Worm (Caenorhabditis elegans) whole organism, young adult: ENCODE data around the gene acs-4.
A peak's percentile ranks its signal among the peaks of the same experiment; 100 is the strongest.

Experiments
- B0019.2 ChIP-seq: fragments of 200-800 bp; sonication (Bioruptor generic); conservative IDR thresholded peaks from 2 replicates; pipeline ENCODE4 v1.3.6; 2022; ENCODE audit warnings: missing genetic modification reagents, missing genetic modification characterization, missing compliant biosample characterization
- B0035.1 ChIP-seq: sonication (generic microtip); optimal IDR thresholded peaks from 2 replicates; lab custom pipeline; 2016; ENCODE audit warnings: missing genetic modification characterization, mild to moderate bottlenecking, missing compliant biosample characterization, missing genotype, missing genetic modification reagents
- C06A6.2 ChIP-seq: fragments of 200-800 bp; sonication (Bioruptor generic); conservative IDR thresholded peaks from 2 replicates; pipeline ENCODE4 v1.3.6; 2022; ENCODE audit warnings: missing genetic modification characterization, missing compliant biosample characterization
- C17E4.6 ChIP-seq: fragments of 200-800 bp; sonication (Bioruptor generic); IDR thresholded peaks from 2 replicates; pipeline ENCODE4 v1.3.6; 2022; ENCODE audit warnings: missing genetic modification reagents, missing genetic modification characterization, missing compliant biosample characterization
- F37B4.10 ChIP-seq: fragments of 200-800 bp; sonication (Bioruptor generic); IDR thresholded peaks from 2 replicates; pipeline ENCODE4 v1.3.6; 2022; ENCODE audit warnings: missing genetic modification characterization, missing compliant biosample characterization
- F49E8.2 ChIP-seq: sonication (generic microtip); optimal IDR thresholded peaks from 3 replicates; lab custom pipeline; 2017; ENCODE audit warnings: missing genetic modification characterization, mild to moderate bottlenecking, missing compliant biosample characterization, antibody characterized with exemption, moderate library complexity; ENCODE audit not compliant: insufficient read depth
- F52B5.7 ChIP-seq: sonication (generic microtip); optimal IDR thresholded peaks from 2 replicates; lab custom pipeline; 2016; ENCODE audit warnings: mild to moderate bottlenecking, missing genetic modification characterization, missing compliant biosample characterization
- F57C9.4 ChIP-seq: sonication (generic microtip); optimal IDR thresholded peaks from 2 replicates; lab custom pipeline; 2017; ENCODE audit warnings: mild to moderate bottlenecking, missing genetic modification characterization, missing compliant biosample characterization
- T26A5.8 ChIP-seq: sonication (generic microtip); optimal IDR thresholded peaks from 2 replicates; lab custom pipeline; 2016; ENCODE audit warnings: missing genetic modification characterization, missing compliant biosample characterization
- Y53F4B.3 ChIP-seq: fragments of 200-800 bp; sonication (Bioruptor generic); IDR thresholded peaks from 2 replicates; pipeline ENCODE4 v1.3.6; 2022; ENCODE audit warnings: missing genetic modification reagents, missing genetic modification characterization, missing compliant biosample characterization
- Y53G8AR.9 ChIP-seq: fragments of 200-800 bp; sonication (Bioruptor generic); conservative IDR thresholded peaks from 2 replicates; pipeline ENCODE4 v1.3.6; 2022; ENCODE audit warnings: missing genetic modification reagents, missing genetic modification characterization, missing compliant biosample characterization
- Y79H2A.3 ChIP-seq: fragments of 200-800 bp; sonication (Bioruptor generic); conservative IDR thresholded peaks from 2 replicates; pipeline ENCODE4 v1.3.6; 2022; ENCODE audit warnings: missing genetic modification reagents, missing genetic modification characterization, missing compliant biosample characterization
- Y95B8A.8 ChIP-seq: fragments of 200-800 bp; sonication (Bioruptor generic); IDR thresholded peaks from 2 replicates; pipeline ENCODE4 v1.3.6; 2022; ENCODE audit warnings: missing genetic modification reagents, missing genetic modification characterization, missing compliant biosample characterization
- aptf-2 ChIP-seq: fragments of 200-800 bp; sonication (Bioruptor generic); conservative IDR thresholded peaks from 2 replicates; pipeline ENCODE4 v1.3.6; 2022; ENCODE audit warnings: missing genetic modification reagents, missing genetic modification characterization, missing compliant biosample characterization
- atf-7 ChIP-seq: sonication (generic microtip); optimal IDR thresholded peaks from 2 replicates; lab custom pipeline; 2017; ENCODE audit warnings: mild to moderate bottlenecking, missing genetic modification characterization, missing compliant biosample characterization
- athp-1 ChIP-seq: sonication (generic microtip); optimal IDR thresholded peaks from 2 replicates; lab custom pipeline; 2017; ENCODE audit warnings: mild to moderate bottlenecking, missing genetic modification characterization, missing compliant biosample characterization
- attf-5 ChIP-seq: fragments of 200-800 bp; sonication (Bioruptor generic); optimal IDR thresholded peaks from 2 replicates; lab custom pipeline; 2018; ENCODE audit warnings: mild to moderate bottlenecking, missing genetic modification characterization, missing compliant biosample characterization
- cebp-2 ChIP-seq: fragments of 200-800 bp; sonication (Bioruptor generic); IDR thresholded peaks from 2 replicates; pipeline ENCODE4 v1.3.6; 2022; ENCODE audit warnings: missing genetic modification characterization, missing compliant biosample characterization
- ceh-100 ChIP-seq: fragments of 200-800 bp; sonication (Bioruptor generic); IDR thresholded peaks from 2 replicates; pipeline ENCODE4 v1.3.6; 2022; ENCODE audit warnings: missing genetic modification reagents, missing genetic modification characterization, missing compliant biosample characterization
- ceh-40 ChIP-seq: fragments of 200-800 bp; sonication (Bioruptor generic); IDR thresholded peaks from 2 replicates; pipeline ENCODE4 v1.3.6; 2022; ENCODE audit warnings: missing genetic modification characterization, missing compliant biosample characterization
- dpff-1 ChIP-seq: sonication (generic microtip); optimal IDR thresholded peaks from 2 replicates; lab custom pipeline; 2017; ENCODE audit warnings: mild to moderate bottlenecking, missing genetic modification characterization, missing compliant biosample characterization
- egl-18 ChIP-seq: fragments of 200-800 bp; sonication (Bioruptor generic); IDR thresholded peaks from 2 replicates; pipeline ENCODE4 v1.3.6; 2022; ENCODE audit warnings: missing genetic modification reagents, missing genetic modification characterization, missing compliant biosample characterization
- egl-44 ChIP-seq: fragments of 200-800 bp; sonication (Bioruptor generic); IDR thresholded peaks from 2 replicates; pipeline ENCODE4 v1.3.6; 2022; ENCODE audit warnings: missing genetic modification reagents, missing genetic modification characterization, missing compliant biosample characterization
- egrh-3 ChIP-seq: fragments of 200-800 bp; sonication (Bioruptor generic); IDR thresholded peaks from 2 replicates; pipeline ENCODE4 v1.3.6; 2022; ENCODE audit warnings: missing genetic modification reagents, missing genetic modification characterization, missing compliant biosample characterization
- fkh-3 ChIP-seq: sonication (generic microtip); optimal IDR thresholded peaks from 2 replicates; lab custom pipeline; 2016; ENCODE audit warnings: mild to moderate bottlenecking, missing genetic modification characterization, missing compliant biosample characterization
- gei-17 ChIP-seq: fragments of 200-800 bp; sonication (Bioruptor generic); optimal IDR thresholded peaks from 2 replicates; lab custom pipeline; 2018; ENCODE audit warnings: mild to moderate bottlenecking, missing genetic modification characterization, missing compliant biosample characterization
- hsf-1 ChIP-seq: fragments of 200-800 bp; sonication (Bioruptor generic); IDR thresholded peaks from 2 replicates; pipeline ENCODE4 v1.3.6; 2022; ENCODE audit warnings: missing genetic modification reagents, missing genetic modification characterization, missing compliant biosample characterization
- let-607 ChIP-seq, 2 experiments: fragments of 200-800 bp in 1 of 2; sonication (Bioruptor generic) in 1 of 2; sonication (generic microtip) in 1 of 2; optimal IDR thresholded peaks; 2 replicates each; lab custom pipeline; 2016 to 2018; ENCODE audit warnings: mild to moderate bottlenecking in 2 of 2, missing compliant biosample characterization in 2 of 2, missing genetic modification characterization in 2 of 2, moderate library complexity in 2 of 2, missing genotype in 1 of 2
- lin-26 ChIP-seq: fragments of 200-800 bp; sonication (Bioruptor generic); IDR thresholded peaks from 2 replicates; pipeline ENCODE4 v1.3.6; 2022; ENCODE audit warnings: missing genetic modification reagents, missing genetic modification characterization, missing compliant biosample characterization
- lin-35 ChIP-seq, 3 experiments: fragments of 150-350 bp in 2 of 3; sonication (generic microtip) in 1 of 3; optimal IDR thresholded peaks; 2 replicates each; lab custom pipeline; 2014 to 2018; ENCODE audit warnings: missing biosample characterization in 3 of 3, missing genetic modification characterization in 3 of 3, missing genetic modification reagents in 3 of 3
- lin-40 ChIP-seq: sonication (generic microtip); optimal IDR thresholded peaks from 2 replicates; lab custom pipeline; 2016; ENCODE audit warnings: missing genetic modification characterization, mild to moderate bottlenecking, missing compliant biosample characterization, missing genotype, missing genetic modification reagents
- madf-10 ChIP-seq: sonication (generic microtip); optimal IDR thresholded peaks from 2 replicates; lab custom pipeline; 2016; ENCODE audit warnings: mild to moderate bottlenecking, missing genetic modification characterization, missing compliant biosample characterization
- madf-3 ChIP-seq: fragments of 200-800 bp; sonication (Bioruptor generic); IDR thresholded peaks from 2 replicates; pipeline ENCODE4 v1.3.6; 2022; ENCODE audit warnings: missing genetic modification reagents, missing genetic modification characterization, missing compliant biosample characterization
- nfya-2 ChIP-seq: fragments of 200-800 bp; sonication (Bioruptor generic); IDR thresholded peaks from 2 replicates; pipeline ENCODE4 v1.3.6; 2022; ENCODE audit warnings: missing genetic modification reagents, missing genetic modification characterization, missing compliant biosample characterization
- nhr-179 ChIP-seq: sonication (generic microtip); optimal IDR thresholded peaks from 2 replicates; lab custom pipeline; 2016; ENCODE audit warnings: mild to moderate bottlenecking, missing genetic modification characterization, missing compliant biosample characterization
- nhr-80 ChIP-seq: sonication (generic microtip); optimal IDR thresholded peaks from 2 replicates; lab custom pipeline; 2016; ENCODE audit warnings: missing genetic modification characterization, missing compliant biosample characterization
- nhr-90 ChIP-seq: sonication (generic microtip); optimal IDR thresholded peaks from 2 replicates; lab custom pipeline; 2016; ENCODE audit warnings: missing genotype, mild to moderate bottlenecking, missing genetic modification characterization, missing compliant biosample characterization
- pbrm-1 ChIP-seq: fragments of 200-800 bp; sonication (Bioruptor generic); IDR thresholded peaks from 2 replicates; pipeline ENCODE4 v1.3.6; 2022; ENCODE audit warnings: missing genetic modification reagents, missing genetic modification characterization, missing compliant biosample characterization
- rec-8 ChIP-seq, 2 experiments: sonication (generic microtip); optimal IDR thresholded peaks; 2 replicates each; lab custom pipeline; 2016; ENCODE audit warnings: mild to moderate bottlenecking in 2 of 2, missing genetic modification characterization in 2 of 2, missing genetic modification reagents in 2 of 2, missing genotype in 2 of 2, missing biosample characterization in 1 of 2, missing compliant biosample characterization in 1 of 2, moderate library complexity in 1 of 2
- repo-1 ChIP-seq: sonication (generic microtip); optimal IDR thresholded peaks from 2 replicates; lab custom pipeline; 2017; ENCODE audit warnings: mild to moderate bottlenecking, missing genetic modification characterization, missing compliant biosample characterization
- sdz-38 ChIP-seq: sonication (generic microtip); optimal IDR thresholded peaks from 2 replicates; lab custom pipeline; 2016; ENCODE audit warnings: missing genotype, missing genetic modification characterization, missing compliant biosample characterization
- snpc-1.3 ChIP-seq: sonication (generic microtip); optimal IDR thresholded peaks from 2 replicates; lab custom pipeline; 2017; ENCODE audit warnings: missing genetic modification characterization, mild to moderate bottlenecking, missing compliant biosample characterization, antibody characterized with exemption, moderate library complexity, missing genotype, missing genetic modification reagents; ENCODE audit not compliant: insufficient read depth
- tbx-9 ChIP-seq: sonication (generic microtip); optimal IDR thresholded peaks from 2 replicates; lab custom pipeline; 2016; ENCODE audit warnings: borderline replicate concordance, missing genetic modification characterization, inconsistent platforms, missing compliant biosample characterization
- unc-62 ChIP-seq: fragments of 150-350 bp; optimal IDR thresholded peaks from 2 replicates; lab custom pipeline; 2014; ENCODE audit warnings: missing biosample characterization, missing genetic modification reagents, missing genetic modification characterization
- zfh-2 ChIP-seq: fragments of 200-800 bp; sonication (Bioruptor generic); conservative IDR thresholded peaks from 2 replicates; pipeline ENCODE4 v1.3.6; 2022; ENCODE audit warnings: missing genetic modification reagents, missing genetic modification characterization, missing compliant biosample characterization
- ztf-22 ChIP-seq: fragments of 200-800 bp; sonication (Bioruptor generic); optimal IDR thresholded peaks from 2 replicates; lab custom pipeline; 2018; ENCODE audit warnings: mild to moderate bottlenecking, missing genetic modification characterization, moderate library complexity, missing compliant biosample characterization
- ztf-28 ChIP-seq: fragments of 200-800 bp; sonication (Bioruptor generic); IDR thresholded peaks from 2 replicates; pipeline ENCODE4 v1.3.6; 2022; ENCODE audit warnings: missing genetic modification reagents, missing genetic modification characterization, missing compliant biosample characterization
- ztf-3 ChIP-seq: fragments of 200-800 bp; sonication (Bioruptor generic); optimal IDR thresholded peaks from 2 replicates; lab custom pipeline; 2018; ENCODE audit warnings: mild to moderate bottlenecking, missing genetic modification characterization, missing compliant biosample characterization

Gene acs-4

DNA sequence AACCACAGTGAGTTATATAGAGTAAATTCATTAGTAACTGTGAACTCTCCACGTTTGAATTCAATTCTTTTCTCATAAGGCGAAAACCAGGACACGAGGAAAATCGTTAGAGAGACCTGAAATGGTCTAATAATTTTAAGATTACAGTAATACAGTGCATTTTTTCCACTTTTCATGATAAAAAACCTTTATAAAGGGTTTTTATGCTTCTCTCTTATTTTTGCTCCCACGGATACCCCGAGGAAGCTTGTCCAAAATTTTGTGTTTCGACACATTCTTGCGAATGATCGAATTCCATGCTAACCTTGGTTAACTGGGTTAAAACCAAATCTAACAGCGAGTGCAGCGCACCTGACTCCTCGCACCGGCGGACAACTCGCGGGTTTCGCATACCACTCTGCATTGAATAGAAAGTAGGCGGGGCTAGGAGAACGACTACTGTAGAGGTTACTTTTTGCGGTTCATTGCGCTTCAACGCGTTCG, 27.4 kb upstream of the acs-4 start (continued):
- TF ChIP-seq nfya-2 (GFP tag; lab: Robert Waterston, UW) = no peak
- TF ChIP-seq gei-17 (GFP tag; lab: Kevin White, UChicago) = no peak
- peak; percentile 45; the same call in 1 of the 2 replicates for TF ChIP-seq lin-26 (GFP tag; lab: Robert Waterston, UW)
- no peak for TF ChIP-seq madf-10 (tag; lab: Kevin White, UChicago)
- no peak for TF ChIP-seq tbx-9
- TF ChIP-seq egrh-3 = no peak
- no peak for TF ChIP-seq Y53F4B.3 (GFP tag; lab: Robert Waterston, UW)
- TF ChIP-seq B0019.2 (GFP tag; lab: Robert Waterston, UW) = no peak
- TF ChIP-seq unc-62 (GFP tag; lab: Kevin White, UChicago) = no peak
- peak; percentile 43; the same call in 1 of the 2 replicates for TF ChIP-seq hsf-1 (GFP tag; lab: Robert Waterston, UW)
- no peak for TF ChIP-seq Y79H2A.3 (GFP tag; lab: Robert Waterston, UW)
- TF ChIP-seq nhr-179 (tag; lab: Kevin White, UChicago) = no peak
- no peak for TF ChIP-seq zfh-2 (GFP tag; lab: Robert Waterston, UW)
- TF ChIP-seq athp-1 (tag; lab: Kevin White, UChicago) = peak; percentile 28
- no peak for TF ChIP-seq ztf-22 (GFP tag; lab: Kevin White, UChicago)
- no peak for TF ChIP-seq cebp-2 (GFP tag; lab: Robert Waterston, UW)
- no peak for TF ChIP-seq F37B4.10 (GFP tag; lab: Robert Waterston, UW)
- TF ChIP-seq let-607 (tag; optimal IDR thresholded peaks at IDR 0.05; lab: Kevin White, UChicago) = peak in 1 of 2 experiments; percentile 8
- TF ChIP-seq dpff-1 (tag; lab: Kevin White, UChicago) = no peak
- TF ChIP-seq nhr-80 = no peak
- 0 out of 2 replicates have a peak, but pooled peaks have one; percentile 52 for TF ChIP-seq egl-44
- no peak for TF ChIP-seq egl-18 (GFP tag; lab: Robert Waterston, UW)
- no peak for TF ChIP-seq B0035.1
- TF ChIP-seq lin-40 = no peak
- TF ChIP-seq Y95B8A.8 (GFP tag; lab: Robert Waterston, UW) = peak; percentile 83
- TF ChIP-seq pbrm-1 (GFP tag; lab: Robert Waterston, UW) = peak; percentile 94
- TF ChIP-seq ceh-40 = no peak
- no peak for TF ChIP-seq F57C9.4 (tag; lab: Kevin White, UChicago)
- no peak for TF ChIP-seq aptf-2 (GFP tag; lab: Robert Waterston, UW)
- peak in 1 of 3 experiments; percentile 40 for TF ChIP-seq lin-35 (GFP tag; optimal IDR thresholded peaks at IDR 0.05; lab: Kevin White, UChicago)
- 0 out of 2 replicates have a peak, but pooled peaks have one; percentile 14 for TF ChIP-seq ztf-28 (GFP tag; lab: Robert Waterston, UW)
- no peak for TF ChIP-seq fkh-3 (tag; lab: Kevin White, UChicago)
- peak; percentile 51; the same call in 1 of the 2 replicates for TF ChIP-seq Y53G8AR.9 (GFP tag; lab: Robert Waterston, UW)
- no peak for TF ChIP-seq F52B5.7
- no peak for TF ChIP-seq C06A6.2
- TF ChIP-seq ztf-3 = no peak
- no peak for TF ChIP-seq C17E4.6 (GFP tag; lab: Robert Waterston, UW)
- TF ChIP-seq F49E8.2 = peak; percentile 83
- 0 out of 2 replicates have a peak, but pooled peaks have one; percentile 9 for TF ChIP-seq ceh-100 (GFP tag; lab: Robert Waterston, UW)
- no peak for TF ChIP-seq sdz-38
- no peak for TF ChIP-seq nhr-90 (tag; lab: Kevin White, UChicago)
- peak; percentile 89 for TF ChIP-seq snpc-1.3 (tag; lab: Kevin White, UChicago)
- peak in 1 of 2 experiments; percentile 49 for TF ChIP-seq rec-8 (tag; optimal IDR thresholded peaks at IDR 0.05; lab: Kevin White, UChicago)
- no peak for TF ChIP-seq attf-5
- TF ChIP-seq madf-3 (GFP tag; lab: Robert Waterston, UW) = peak; percentile 50; the same call in 1 of the 2 replicates
- TF ChIP-seq atf-7 (tag; lab: Kevin White, UChicago) = no peak
- no peak for TF ChIP-seq T26A5.8
- peak; percentile 39 for TF ChIP-seq repo-1 (tag; lab: Kevin White, UChicago)
